Fruit fly (Drosophila melanogaster) whole organism, larva: ENCODE data around the gene mRpS18A.

Experiments
- noc ChIP-seq: fragments of 200-800 bp; sonication (Bioruptor generic); optimal IDR thresholded peaks from 3 replicates; lab custom pipeline; 2019; ENCODE audit warnings: missing biosample characterization, mild to moderate bottlenecking, missing genetic modification characterization, moderate library complexity

mRpS18A gene

DNA sequence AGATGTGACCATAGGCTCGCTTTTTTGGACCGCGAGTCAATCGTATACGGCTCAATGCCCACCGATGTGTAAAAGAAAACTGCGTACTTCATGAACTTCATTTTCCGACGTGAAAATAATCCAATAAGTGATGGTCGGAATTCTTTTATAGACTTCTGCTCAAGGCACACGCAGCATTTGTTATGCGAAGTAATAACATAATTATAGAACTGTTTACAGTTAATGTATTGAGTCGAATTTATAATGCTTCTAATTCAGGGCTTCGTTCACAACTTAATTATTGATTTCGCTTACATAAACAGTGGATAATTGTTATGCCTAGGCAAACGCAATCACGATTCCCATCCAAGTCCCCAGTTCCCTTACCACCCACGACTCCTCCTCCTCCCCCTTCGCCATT lies 49.5 kb downstream of the mRpS18A start, which contains the start of gene Or85c:
Gene Or85c, minus strand, starts transcription at position 101 of the 400 bp plus-strand sequence.
- no peak for TF ChIP-seq noc (tag; lab: Kevin White, UChicago)
